Fruit fly (Drosophila melanogaster) whole organism, embryonic: Measurements from ENCODE around the gene hd.
A peak's percentile ranks its signal among the peaks of the same experiment; 100 is the strongest.

Experiments
- Abd-B ChIP-seq: fragments of 200-800 bp; sonication (Bioruptor generic); optimal IDR thresholded peaks from 2 replicates; lab custom pipeline; 2018; ENCODE audit warnings: missing biosample characterization, mild to moderate bottlenecking, missing genetic modification characterization, moderate library complexity
- Bgb ChIP-seq: fragments of 200-800 bp; sonication (Bioruptor generic); IDR thresholded peaks from 2 replicates; pipeline ENCODE4 v1.3.6; 2022; ENCODE audit warnings: missing biosample characterization, missing genetic modification characterization; ENCODE audit not compliant: partially characterized antibody
- CG11504 ChIP-seq: fragments of 200-800 bp; sonication (Bioruptor generic); optimal IDR thresholded peaks from 3 replicates; lab custom pipeline; 2019; ENCODE audit warnings: missing biosample characterization, mild to moderate bottlenecking, missing genetic modification characterization, moderate library complexity
- CG11696 ChIP-seq: fragments of 200-800 bp; sonication (Bioruptor generic); IDR thresholded peaks from 2 replicates; pipeline ENCODE4 v1.3.6; 2022; ENCODE audit warnings: missing biosample characterization, missing genetic modification characterization
- CG13287 ChIP-seq: fragments of 200-800 bp; sonication (Bioruptor generic); IDR thresholded peaks from 2 replicates; pipeline ENCODE4 v1.3.6; 2022; ENCODE audit warnings: missing biosample characterization, missing genetic modification characterization; ENCODE audit not compliant: partially characterized antibody
- CG13624 ChIP-seq: fragments of 200-800 bp; sonication (Bioruptor generic); optimal IDR thresholded peaks from 2 replicates; lab custom pipeline; 2016; ENCODE audit warnings: missing biosample characterization, missing genetic modification characterization
- CG15514 ChIP-seq: fragments of 200-800 bp; sonication (Bioruptor generic); optimal IDR thresholded peaks from 3 replicates; lab custom pipeline; 2017; ENCODE audit warnings: missing biosample characterization, missing genetic modification characterization, mild to moderate bottlenecking, moderate library complexity, missing genetic modification reagents
- CG15601 ChIP-seq: fragments of 200-800 bp; sonication (Bioruptor generic); optimal IDR thresholded peaks from 3 replicates; lab custom pipeline; 2019; ENCODE audit warnings: missing biosample characterization, mild to moderate bottlenecking, missing genetic modification characterization, moderate library complexity
- CG16813 ChIP-seq: fragments of 200-800 bp; sonication (Bioruptor generic); IDR thresholded peaks from 3 replicates; pipeline ENCODE4 v1.3.6; 2022; ENCODE audit warnings: missing biosample characterization, missing genetic modification characterization; ENCODE audit not compliant: partially characterized antibody
- CG17359 ChIP-seq: fragments of 200-800 bp; sonication (Bioruptor generic); optimal IDR thresholded peaks from 3 replicates; lab custom pipeline; 2018; ENCODE audit warnings: missing biosample characterization, mild to moderate bottlenecking, missing genetic modification characterization, moderate library complexity
- CG2712 ChIP-seq: fragments of 200-800 bp; optimal IDR thresholded peaks from 3 replicates; lab custom pipeline; 2019; ENCODE audit warnings: missing biosample characterization, mild to moderate bottlenecking, missing genetic modification characterization, moderate library complexity
- CG34422 ChIP-seq: fragments of 200-800 bp; sonication (Bioruptor generic); IDR thresholded peaks from 3 replicates; pipeline ENCODE4 v1.3.6; 2022; ENCODE audit warnings: missing biosample characterization, missing genetic modification characterization
- CG3838 ChIP-seq: fragments of 200-800 bp; sonication (Bioruptor generic); optimal IDR thresholded peaks from 3 replicates; lab custom pipeline; 2016; ENCODE audit warnings: missing biosample characterization, missing genetic modification characterization
- CG4617 ChIP-seq: fragments of 200-800 bp; sonication (Bioruptor generic); optimal IDR thresholded peaks from 3 replicates; lab custom pipeline; 2016; ENCODE audit warnings: missing biosample characterization, missing genetic modification characterization, borderline replicate concordance
- CG4730 ChIP-seq: fragments of 200-800 bp; sonication (Bioruptor generic); IDR thresholded peaks from 2 replicates; pipeline ENCODE4 v1.3.6; 2022; ENCODE audit warnings: missing biosample characterization, missing genetic modification characterization
- CG8290 ChIP-seq, 3 experiments: fragments of 200-800 bp; sonication (Bioruptor generic); optimal IDR thresholded peaks; 2 replicates each; lab custom pipeline; 2016 to 2019; ENCODE audit warnings: missing biosample characterization in 3 of 3, missing genetic modification characterization in 3 of 3, mild to moderate bottlenecking in 2 of 3, moderate library complexity in 1 of 3
- Dll ChIP-seq: fragments of 200-800 bp; sonication (Bioruptor generic); IDR thresholded peaks from 4 replicates; pipeline ENCODE4 v1.3.6; 2022; ENCODE audit warnings: missing biosample characterization, missing genetic modification characterization; ENCODE audit not compliant: partially characterized antibody
- Doc2 ChIP-seq: fragments of 200-800 bp; sonication (Bioruptor generic); IDR thresholded peaks from 2 replicates; pipeline ENCODE4 v1.3.6; 2022; ENCODE audit warnings: missing biosample characterization, missing genetic modification characterization
- Doc3 ChIP-seq: fragments of 200-800 bp; sonication (Bioruptor generic); IDR thresholded peaks from 3 replicates; pipeline ENCODE4 v1.3.6; 2022; ENCODE audit warnings: missing biosample characterization, missing genetic modification characterization; ENCODE audit not compliant: partially characterized antibody
- MBD-R2 ChIP-seq: fragments of 200-800 bp; sonication (Bioruptor generic); IDR thresholded peaks from 2 replicates; pipeline ENCODE4 v1.3.6; 2022; ENCODE audit warnings: missing biosample characterization, missing genetic modification characterization
- MESR4 ChIP-seq: fragments of 200-800 bp; sonication (Bioruptor generic); optimal IDR thresholded peaks from 2 replicates; lab custom pipeline; 2018; ENCODE audit warnings: missing biosample characterization, mild to moderate bottlenecking, missing genetic modification characterization, moderate library complexity
- Nf-YC ChIP-seq: fragments of 200-800 bp; optimal IDR thresholded peaks from 3 replicates; lab custom pipeline; 2019; ENCODE audit warnings: missing biosample characterization, mild to moderate bottlenecking, missing genetic modification characterization, moderate library complexity
- Opbp ChIP-seq: fragments of 200-800 bp; sonication (Bioruptor generic); IDR thresholded peaks from 3 replicates; pipeline ENCODE4 v1.3.6; 2022; ENCODE audit warnings: missing biosample characterization, missing genetic modification characterization; ENCODE audit not compliant: partially characterized antibody
- Sin3A ChIP-seq: fragments of >200 bp; optimal IDR thresholded peaks from 2 replicates; lab custom pipeline; 2018
- Stat92E ChIP-seq, 3 experiments: fragments of >200 bp in 2 of 3; fragments of 200-800 bp in 1 of 3; sonication (Bioruptor generic) in 1 of 3; optimal IDR thresholded peaks; 2 replicates each; lab custom pipeline; 2017 to 2019; ENCODE audit warnings: missing biosample characterization in 3 of 3, missing genetic modification characterization in 3 of 3, mild to moderate bottlenecking in 1 of 3, moderate library complexity in 1 of 3
- Vsx1 ChIP-seq: fragments of 200-800 bp; sonication (Bioruptor generic); optimal IDR thresholded peaks from 2 replicates; lab custom pipeline; 2017; ENCODE audit warnings: missing biosample characterization, mild to moderate bottlenecking, missing genetic modification characterization, missing genetic modification reagents
- YL-1 ChIP-seq: fragments of 200-800 bp; sonication (Bioruptor generic); optimal IDR thresholded peaks from 3 replicates; lab custom pipeline; 2017; ENCODE audit warnings: missing biosample characterization, mild to moderate bottlenecking, missing genetic modification characterization
- amos ChIP-seq: fragments of 200-800 bp; sonication (Bioruptor generic); IDR thresholded peaks from 2 replicates; pipeline ENCODE4 v1.3.6; 2022; ENCODE audit warnings: missing biosample characterization, missing genetic modification characterization; ENCODE audit not compliant: partially characterized antibody
- bbx ChIP-seq: fragments of 200-800 bp; sonication (Bioruptor generic); IDR thresholded peaks from 2 replicates; pipeline ENCODE4 v1.3.6; 2022; ENCODE audit warnings: missing biosample characterization, missing genetic modification characterization; ENCODE audit not compliant: partially characterized antibody
- bigmax ChIP-seq: fragments of 200-800 bp; sonication (Bioruptor generic); optimal IDR thresholded peaks from 2 replicates; lab custom pipeline; 2018; ENCODE audit warnings: missing biosample characterization, mild to moderate bottlenecking, missing genetic modification characterization
- crp ChIP-seq, 2 experiments: fragments of 200-800 bp; sonication (Bioruptor generic); optimal IDR thresholded peaks; 2 replicates in 1 of 2; 3 replicates in 1 of 2; lab custom pipeline; 2017; ENCODE audit warnings: missing biosample characterization in 2 of 2, missing genetic modification characterization in 2 of 2, mild to moderate bottlenecking in 1 of 2, moderate library complexity in 1 of 2
- dm ChIP-seq: fragments of 200-800 bp; sonication (Bioruptor generic); optimal IDR thresholded peaks from 3 replicates; lab custom pipeline; 2016; ENCODE audit warnings: missing biosample characterization, missing genetic modification characterization
- en ChIP-seq: fragments of 200-800 bp; sonication (Bioruptor generic); optimal IDR thresholded peaks from 2 replicates; lab custom pipeline; 2016; ENCODE audit warnings: missing biosample characterization, missing genetic modification characterization
- hb ChIP-seq: fragments of 200-800 bp; sonication (Bioruptor generic); IDR thresholded peaks from 3 replicates; pipeline ENCODE4 v1.3.6; 2022; ENCODE audit warnings: missing biosample characterization, missing genetic modification characterization; ENCODE audit not compliant: partially characterized antibody
- hbn ChIP-seq: fragments of 200-800 bp; sonication (Bioruptor generic); IDR thresholded peaks from 2 replicates; pipeline ENCODE4 v1.3.6; 2022; ENCODE audit warnings: missing biosample characterization, missing genetic modification characterization; ENCODE audit not compliant: partially characterized antibody
- pfk ChIP-seq: fragments of 200-800 bp; sonication (Bioruptor generic); optimal IDR thresholded peaks from 2 replicates; lab custom pipeline; 2018; ENCODE audit warnings: missing biosample characterization, mild to moderate bottlenecking, missing genetic modification characterization, moderate library complexity
- pzg ChIP-seq: fragments of 200-800 bp; sonication (Bioruptor generic); optimal IDR thresholded peaks from 3 replicates; lab custom pipeline; 2018; ENCODE audit warnings: missing biosample characterization, mild to moderate bottlenecking, missing genetic modification characterization, moderate library complexity
- row ChIP-seq: fragments of 200-800 bp; sonication (Bioruptor generic); IDR thresholded peaks from 3 replicates; pipeline ENCODE4 v1.3.6; 2022; ENCODE audit warnings: missing biosample characterization, missing genetic modification characterization
- sd ChIP-seq: fragments of 200-800 bp; sonication (Bioruptor generic); optimal IDR thresholded peaks from 3 replicates; lab custom pipeline; 2018; ENCODE audit warnings: missing biosample characterization, mild to moderate bottlenecking, missing genetic modification characterization, moderate library complexity
- slp2 ChIP-seq: fragments of 200-800 bp; sonication (Bioruptor generic); optimal IDR thresholded peaks from 2 replicates; lab custom pipeline; 2016; ENCODE audit warnings: missing biosample characterization, missing genetic modification characterization
- sob ChIP-seq: fragments of 200-800 bp; sonication (Bioruptor generic); IDR thresholded peaks from 2 replicates; pipeline ENCODE4 v1.3.6; 2022; ENCODE audit warnings: missing biosample characterization, missing genetic modification characterization
- stwl ChIP-seq: fragments of 200-800 bp; sonication (Bioruptor generic); optimal IDR thresholded peaks from 3 replicates; lab custom pipeline; 2018; ENCODE audit warnings: missing biosample characterization, mild to moderate bottlenecking, missing genetic modification characterization, moderate library complexity
- sug ChIP-seq: fragments of 200-800 bp; optimal IDR thresholded peaks from 2 replicates; lab custom pipeline; 2019; ENCODE audit warnings: missing biosample characterization, mild to moderate bottlenecking, missing genetic modification characterization, moderate library complexity
- tna ChIP-seq: fragments of 200-800 bp; sonication (Bioruptor generic); IDR thresholded peaks from 2 replicates; pipeline ENCODE4 v1.3.6; 2022; ENCODE audit warnings: missing biosample characterization, missing genetic modification characterization; ENCODE audit not compliant: partially characterized antibody
- trem ChIP-seq: fragments of 200-800 bp; optimal IDR thresholded peaks from 3 replicates; lab custom pipeline; 2019; ENCODE audit warnings: missing biosample characterization, mild to moderate bottlenecking, missing genetic modification characterization, moderate library complexity
- unc-4 ChIP-seq: fragments of 200-800 bp; sonication (Bioruptor generic); IDR thresholded peaks from 2 replicates; pipeline ENCODE4 v1.3.6; 2022; ENCODE audit warnings: missing biosample characterization, missing genetic modification characterization; ENCODE audit not compliant: partially characterized antibody
- vnd ChIP-seq: fragments of 200-800 bp; sonication (Bioruptor generic); IDR thresholded peaks from 3 replicates; pipeline ENCODE4 v1.3.6; 2022; ENCODE audit warnings: missing biosample characterization, missing genetic modification characterization; ENCODE audit not compliant: partially characterized antibody

Gene hd

dm6 chr3R:5357935-5358414 lies 16.8 kb downstream of the hd start, which contains the start of gene Prosbeta7:
Prosbeta7 (minus strand) TSS chr3R:5358364.
- TF ChIP-seq CG13624 (no peak), sd (tag; lab: Kevin White, UChicago) (peak; percentile 35), Doc2 (GFP tag; lab: Robert Waterston, UW) (no peak), sob (GFP tag; lab: Robert Waterston, UW) (no peak), CG17359 (tag; lab: Kevin White, UChicago) (no peak), bbx (GFP tag; lab: Robert Waterston, UW) (peak; percentile 74), amos (GFP tag; lab: Robert Waterston, UW) (peak; percentile 71; the same call in 1 of the 2 replicates), CG3838 (GFP tag; lab: Kevin White, UChicago) (no peak), unc-4 (GFP tag; lab: Robert Waterston, UW) (peak; percentile 67), Nf-YC (tag; lab: Kevin White, UChicago) (peak; percentile 65), Sin3A (lab: Kevin White, UChicago) (peak; percentile 16), bigmax (GFP tag; lab: Kevin White, UChicago) (no peak), pfk (GFP tag; lab: Kevin White, UChicago) (no peak), Doc3 (GFP tag; lab: Robert Waterston, UW) (peak; percentile 57; the same call in 2 of the 3 replicates), Bgb (peak; percentile 78), vnd (GFP tag; lab: Robert Waterston, UW) (peak; percentile 8; the same call in 1 of the 3 replicates), CG13287 (peak; percentile 90), hb (GFP tag; lab: Robert Waterston, UW) (peak; percentile 28; the same call in 1 of the 3 replicates), CG8290 (GFP tag; optimal IDR thresholded peaks at IDR 0.05; lab: Kevin White, UChicago) (peak; percentile 45), CG8290 (tag; optimal IDR thresholded peaks at IDR 0.05; lab: Kevin White, UChicago) (peak in 1 of 2 experiments; percentile 74), Abd-B (no peak), YL-1 (peak; percentile 39), stwl (peak; percentile 100), trem (tag; lab: Kevin White, UChicago) (peak; percentile 62), Dll (GFP tag; lab: Robert Waterston, UW) (peak; percentile 66), CG4730 (GFP tag; lab: Robert Waterston, UW) (no peak), Vsx1 (GFP tag; lab: Kevin White, UChicago) (peak; percentile 12), CG4617 (GFP tag; lab: Kevin White, UChicago) (peak; percentile 68), MBD-R2 (GFP tag; lab: Robert Waterston, UW) (peak; percentile 86), en (GFP tag; lab: Kevin White, UChicago) (no peak), Stat92E (GFP tag; optimal IDR thresholded peaks at IDR 0.05; lab: Kevin White, UChicago) (peak in 1 of 3 experiments; percentile 14), CG11504 (peak; percentile 28), CG34422 (peak; percentile 53; the same call in 1 of the 3 replicates), CG15514 (peak; percentile 97), pzg (GFP tag; lab: Kevin White, UChicago) (peak; percentile 86), CG11696 (GFP tag; lab: Robert Waterston, UW) (no peak), sug (tag; lab: Kevin White, UChicago) (peak; percentile 1), CG16813 (GFP tag; lab: Robert Waterston, UW) (peak; percentile 65), slp2 (GFP tag; lab: Kevin White, UChicago) (no peak), CG2712 (tag; lab: Kevin White, UChicago) (peak; percentile 26), Opbp (GFP tag; lab: Robert Waterston, UW) (peak; percentile 79; the same call in 2 of the 3 replicates), dm (GFP tag; lab: Kevin White, UChicago) (peak; percentile 17), tna (0 out of 2 replicates have a peak, but pooled peaks have one; percentile 18), CG15601 (tag; lab: Kevin White, UChicago) (peak; percentile 10), MESR4 (peak; percentile 90), crp (GFP tag; optimal IDR thresholded peaks at IDR 0.05; lab: Kevin White, UChicago) (peak in 1 of 2 experiments; percentile 44), hbn (GFP tag; lab: Robert Waterston, UW) (peak; percentile 76), row (GFP tag; lab: Robert Waterston, UW) (peak; percentile 42; the same call in 2 of the 3 replicates)
